Fruit fly (Drosophila melanogaster): ENCODE measurements around the gene CG3698.

- no peak for TF ChIP-seq Hnf4 (GFP tag; optimal IDR thresholded peaks at IDR 0.05)
- TF ChIP-seq dsf (GFP tag; optimal IDR thresholded peaks at IDR 0.05; ENCODE audit: borderline replicate concordance): no peak
- TF ChIP-seq psq (GFP tag; optimal IDR thresholded peaks at IDR 0.05): peak; percentile 36
- peak; percentile 38 for TF ChIP-seq ey (GFP tag; optimal IDR thresholded peaks at IDR 0.05)
- no peak for TF ChIP-seq sv (GFP tag; optimal IDR thresholded peaks at IDR 0.05)
- TF ChIP-seq CrebA (GFP tag; optimal IDR thresholded peaks at IDR 0.05; ENCODE audit: borderline replicate concordance): no peak
- no peak for TF ChIP-seq pan (optimal IDR thresholded peaks at IDR 0.05)
- TF ChIP-seq usp (GFP tag; optimal IDR thresholded peaks at IDR 0.05): no peak
- no peak for TF ChIP-seq brk (GFP tag; optimal IDR thresholded peaks at IDR 0.05)
Observed at dm6 chr3L:20826950-20827910, 29.1 kb upstream of the CG3698 start.
